Fruit fly (Drosophila melanogaster) whole organism, prepupa: ENCODE data around the gene Kr-h1.

ENCODE experiments used
- Blimp-1 ChIP-seq: fragments of 200-800 bp; sonication (Bioruptor generic); optimal IDR thresholded peaks from 3 replicates; lab custom pipeline; 2017; ENCODE audit warnings: missing biosample characterization, missing genetic modification characterization, mild to moderate bottlenecking, moderate library complexity, missing genetic modification reagents
- CG11762 ChIP-seq: fragments of 200-800 bp; sonication (Bioruptor generic); optimal IDR thresholded peaks from 3 replicates; lab custom pipeline; 2016; ENCODE audit warnings: missing biosample characterization, missing genetic modification characterization; ENCODE audit not compliant: insufficient read depth
- CG1621 ChIP-seq: fragments of 200-800 bp; sonication (Bioruptor generic); optimal IDR thresholded peaks from 3 replicates; lab custom pipeline; 2018; ENCODE audit warnings: missing biosample characterization, mild to moderate bottlenecking, missing genetic modification characterization
- CG8119 ChIP-seq: fragments of 200-800 bp; sonication (Bioruptor generic); IDR thresholded peaks from 3 replicates; pipeline ENCODE4 v1.3.6; 2022; ENCODE audit warnings: missing biosample characterization, missing genetic modification characterization
- Ets96B ChIP-seq: fragments of 200-800 bp; optimal IDR thresholded peaks from 2 replicates; lab custom pipeline; 2019; ENCODE audit warnings: missing biosample characterization, mild to moderate bottlenecking, missing genetic modification characterization, moderate library complexity
- Hr38 ChIP-seq: sonication (Bioruptor generic); optimal IDR thresholded peaks from 2 replicates; lab custom pipeline; 2016; ENCODE audit warnings: missing biosample characterization, missing genetic modification characterization
- Met ChIP-seq: fragments of 200-800 bp; sonication (Bioruptor generic); optimal IDR thresholded peaks from 3 replicates; lab custom pipeline; 2016; ENCODE audit warnings: missing biosample characterization, missing genetic modification characterization
- esn ChIP-seq: fragments of 200-800 bp; sonication (Bioruptor generic); optimal IDR thresholded peaks from 2 replicates; lab custom pipeline; 2016; ENCODE audit warnings: missing biosample characterization, mild to moderate bottlenecking, missing genetic modification characterization, moderate library complexity
- fd85E ChIP-seq: fragments of 200-800 bp; sonication (Bioruptor generic); optimal IDR thresholded peaks from 3 replicates; lab custom pipeline; 2016; ENCODE audit warnings: missing biosample characterization, missing genetic modification characterization
- net ChIP-seq: fragments of 200-800 bp; sonication (Bioruptor generic); optimal IDR thresholded peaks from 3 replicates; lab custom pipeline; 2016; ENCODE audit warnings: missing biosample characterization, missing genetic modification characterization
- spab ChIP-seq: fragments of 200-800 bp; sonication (Bioruptor generic); optimal IDR thresholded peaks from 2 replicates; lab custom pipeline; 2017; ENCODE audit warnings: missing biosample characterization, mild to moderate bottlenecking, missing genetic modification characterization, missing genetic modification reagents
- ss ChIP-seq, 2 experiments: fragments of 200-800 bp; sonication (Bioruptor generic); optimal IDR thresholded peaks; 2 replicates in 1 of 2; 3 replicates in 1 of 2; lab custom pipeline; 2017 to 2018; ENCODE audit warnings: mild to moderate bottlenecking in 2 of 2, missing biosample characterization in 2 of 2, missing genetic modification characterization in 2 of 2, moderate library complexity in 1 of 2
- topi ChIP-seq: fragments of 200-800 bp; sonication (Bioruptor generic); optimal IDR thresholded peaks from 3 replicates; lab custom pipeline; 2016; ENCODE audit warnings: missing biosample characterization, missing genetic modification characterization

The Kr-h1 gene

dm6 chr2L:6127478-6127877 is 45.1 kb downstream of the Kr-h1 start, which contains the start of gene WDR79:
Gene WDR79 (minus strand): TSS chr2L:6127775.
- no peak for TF ChIP-seq net (GFP tag; lab: Kevin White, UChicago)

- no peak for TF ChIP-seq ss (GFP tag; optimal IDR thresholded peaks at IDR 0.05; lab: Kevin White, UChicago)
- no peak for TF ChIP-seq Ets96B (tag; lab: Kevin White, UChicago)
- TF ChIP-seq topi (GFP tag; lab: Kevin White, UChicago): no peak
- TF ChIP-seq Hr38: no peak
Measured at dm6 chr2L:6130522-6131073, 48.2 kb downstream of the Kr-h1 start, which contains the start of the genes B9d2, tctn and CG9222. Gene B9d2 (minus strand): TSS chr2L:6130651. Gene tctn (minus strand): TSS chr2L:6130651. Gene CG9222 (plus strand): TSS chr2L:6131023.

DNA sequence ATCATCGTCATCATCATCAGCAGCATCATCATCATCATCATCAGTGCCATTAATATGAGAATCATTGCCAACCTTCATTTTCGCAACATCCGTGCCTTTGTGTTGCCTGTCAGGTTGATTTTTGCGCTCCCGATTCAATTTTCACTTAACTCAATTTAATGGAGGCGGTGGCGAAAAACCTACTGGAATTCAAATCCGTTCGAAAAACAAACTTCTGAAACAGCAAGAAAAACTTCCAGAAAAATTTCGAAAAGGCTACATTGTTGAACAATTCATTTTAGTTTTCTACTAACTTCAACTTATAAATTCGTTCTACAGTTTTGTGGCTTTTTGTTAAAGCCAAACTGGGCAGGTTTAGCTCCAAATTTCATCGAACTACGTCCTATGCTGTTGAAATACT is 56.7 kb downstream of the Kr-h1 start, which contains the start of gene CG13991:
CG13991 (plus strand) TSS at position 301 of the 400 bp plus-strand sequence.
- TF ChIP-seq spab (GFP tag; lab: Kevin White, UChicago): no peak
- TF ChIP-seq Met (GFP tag; lab: Kevin White, UChicago): no peak
- TF ChIP-seq esn (GFP tag; lab: Kevin White, UChicago): no peak
- no peak for TF ChIP-seq Blimp-1 (GFP tag; lab: Kevin White, UChicago)
- TF ChIP-seq CG11762 (GFP tag; lab: Kevin White, UChicago): no peak
- no peak for TF ChIP-seq CG1621 (tag; lab: Kevin White, UChicago)
- no peak for TF ChIP-seq CG8119
- no peak for TF ChIP-seq Ets96B (tag; lab: Kevin White, UChicago)
- TF ChIP-seq fd85E (GFP tag; lab: Kevin White, UChicago): no peak
